Fruit fly (Drosophila melanogaster): ENCODE data around the gene Ubr3.

DNA sequence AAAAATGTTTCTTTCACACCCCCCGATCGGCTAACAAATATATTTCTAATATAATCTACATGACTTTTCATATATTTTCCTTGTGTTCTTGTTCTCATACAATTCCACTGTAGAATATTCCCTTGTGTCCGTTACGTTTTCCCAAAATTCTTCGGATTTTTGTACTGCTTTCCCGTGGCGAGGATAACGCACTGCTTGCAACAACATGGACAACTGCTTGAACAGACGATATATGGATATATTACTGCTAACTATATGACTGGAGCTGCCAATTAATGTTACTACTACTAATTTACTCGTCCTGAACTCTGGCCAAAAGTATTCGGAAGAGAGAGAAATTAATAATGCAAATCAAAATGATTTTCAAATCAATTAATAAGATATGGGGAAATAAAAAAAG, 10.8 kb upstream of the Ubr3 start:
- no peak for TF ChIP-seq CG32121 (GFP tag; IDR thresholded peaks at IDR 0.05)
- no peak for TF ChIP-seq EcR (GFP tag; optimal IDR thresholded peaks at IDR 0.05)
- no peak for TF ChIP-seq CG13204 (GFP tag; optimal IDR thresholded peaks at IDR 0.05)
- no peak for TF ChIP-seq CG8301 (tag; optimal IDR thresholded peaks at IDR 0.05)
- TF ChIP-seq Pif1B (GFP tag; optimal IDR thresholded peaks at IDR 0.05) = no peak
- no peak for TF ChIP-seq CG9948 (tag; optimal IDR thresholded peaks at IDR 0.05)
- no peak for TF ChIP-seq Pif1A (GFP tag; optimal IDR thresholded peaks at IDR 0.05)
- no peak for TF ChIP-seq fd96Ca (GFP tag; IDR thresholded peaks at IDR 0.05)
- no peak for TF ChIP-seq Ets98B (GFP tag; IDR thresholded peaks at IDR 0.05)
- TF ChIP-seq Snoo (tag; optimal IDR thresholded peaks at IDR 0.05) = no peak
- no peak for TF ChIP-seq CG34367 (tag; optimal IDR thresholded peaks at IDR 0.05)
- no peak for TF ChIP-seq CG17806 (tag; optimal IDR thresholded peaks at IDR 0.05)
- TF ChIP-seq CG14655 (GFP tag; optimal IDR thresholded peaks at IDR 0.05) = no peak

Data from whole organism, pupa.